Fruit fly (Drosophila melanogaster) whole organism: ENCODE results near the gene CG15330.

Experiments
- CG8478 ChIP-seq: fragments of >200 bp; optimal IDR thresholded peaks from 2 replicates; lab custom pipeline; 2018; ENCODE audit warnings: inconsistent platforms
- Dll ChIP-seq: fragments of >200 bp; optimal IDR thresholded peaks from 2 replicates; lab custom pipeline; 2017
- EcR ChIP-seq, 2 experiments: fragments of >200 bp; optimal IDR thresholded peaks; 2 replicates each; lab custom pipeline; 2017; ENCODE audit warnings: missing biosample characterization in 2 of 2, missing genetic modification characterization in 2 of 2, missing genetic modification reagents in 2 of 2
- pan ChIP-seq: fragments of >200 bp; optimal IDR thresholded peaks from 2 replicates; lab custom pipeline; 2017
- psq ChIP-seq: fragments of >200 bp; optimal IDR thresholded peaks from 2 replicates; lab custom pipeline; 2017
- usp ChIP-seq: fragments of >200 bp; optimal IDR thresholded peaks from 2 replicates; lab custom pipeline; 2017; ENCODE audit warnings: missing biosample characterization, missing genetic modification characterization, mixed read lengths

Gene CG15330

dm6 chrX:7933210-7933915 lies 22.5 kb upstream of the CG15330 start, which contains the start of the genes Dhdds and RpS14a:
TSS of gene Dhdds (minus strand) at chrX:7933351.
TSS of gene RpS14a (plus strand) at chrX:7933742.
- no peak for TF ChIP-seq Dll (lab: Kevin White, UChicago)
- no peak for TF ChIP-seq psq (lab: Kevin White, UChicago)
- TF ChIP-seq usp: no peak
- TF ChIP-seq CG8478 (lab: Kevin White, UChicago): no peak

- no peak for TF ChIP-seq usp
- TF ChIP-seq psq (lab: Kevin White, UChicago): no peak
- no peak for TF ChIP-seq pan (lab: Kevin White, UChicago)
- no peak for TF ChIP-seq EcR (GFP tag; optimal IDR thresholded peaks at IDR 0.05; lab: Kevin White, UChicago)
- no peak for TF ChIP-seq Dll (lab: Kevin White, UChicago)
- TF ChIP-seq CG8478 (lab: Kevin White, UChicago): no peak
Observed at dm6 chrX:7934679-7935078, 21.2 kb upstream of the CG15330 start, which contains the start of gene RpS14b. TSS of gene RpS14b (plus strand) at chrX:7934898.

- no peak for TF ChIP-seq pan (lab: Kevin White, UChicago)
- no peak for TF ChIP-seq usp
- TF ChIP-seq psq (lab: Kevin White, UChicago): no peak
- no peak for TF ChIP-seq EcR (GFP tag; optimal IDR thresholded peaks at IDR 0.05; lab: Kevin White, UChicago)
- no peak for TF ChIP-seq CG8478 (lab: Kevin White, UChicago)
- TF ChIP-seq Dll (lab: Kevin White, UChicago): no peak
Observed at dm6 chrX:7935798-7936572, 19.9 kb upstream of the CG15330 start, which contains the start of gene Ubr3. TSS of gene Ubr3 (plus strand) at chrX:7935896.

dm6 chrX:7937588-7938481 lies 18.0 kb upstream of the CG15330 start:
- TF ChIP-seq CG8478 (lab: Kevin White, UChicago) (peak; percentile 34), EcR (GFP tag; optimal IDR thresholded peaks at IDR 0.05; lab: Kevin White, UChicago) (peak in 1 of 2 experiments; percentile 91), psq (lab: Kevin White, UChicago) (no peak)

dm6 chrX:7938482-7938804 lies 17.4 kb upstream of the CG15330 start:
- TF ChIP-seq psq (lab: Kevin White, UChicago) (no peak), EcR (GFP tag; optimal IDR thresholded peaks at IDR 0.05; lab: Kevin White, UChicago) (no peak), CG8478 (lab: Kevin White, UChicago) (no peak), Dll (lab: Kevin White, UChicago) (no peak), pan (lab: Kevin White, UChicago) (no peak), usp (no peak)

- TF ChIP-seq usp (no peak), psq (lab: Kevin White, UChicago) (no peak), EcR (GFP tag; optimal IDR thresholded peaks at IDR 0.05; lab: Kevin White, UChicago) (no peak), Dll (lab: Kevin White, UChicago) (no peak), CG8478 (lab: Kevin White, UChicago) (no peak), pan (lab: Kevin White, UChicago) (no peak)
Observed at dm6 chrX:7944151-7944713, 11.6 kb upstream of the CG15330 start.

- TF ChIP-seq pan (lab: Kevin White, UChicago) (no peak), psq (lab: Kevin White, UChicago) (no peak), Dll (lab: Kevin White, UChicago) (peak; percentile 94)
Observed at dm6 chrX:7944772-7945722, 10.8 kb upstream of the CG15330 start.

- no peak for TF ChIP-seq EcR (GFP tag; optimal IDR thresholded peaks at IDR 0.05; lab: Kevin White, UChicago)
- no peak for TF ChIP-seq psq (lab: Kevin White, UChicago)
- TF ChIP-seq Dll (lab: Kevin White, UChicago): peak; percentile 39
Observed at dm6 chrX:7946858-7947313, 9.0 kb upstream of the CG15330 start, which contains the start of gene orion. TSS of gene orion (minus strand) at chrX:7946908.

- TF ChIP-seq psq (lab: Kevin White, UChicago): no peak
- no peak for TF ChIP-seq CG8478 (lab: Kevin White, UChicago)
- no peak for TF ChIP-seq usp
- TF ChIP-seq EcR (GFP tag; optimal IDR thresholded peaks at IDR 0.05; lab: Kevin White, UChicago): no peak
- no peak for TF ChIP-seq pan (lab: Kevin White, UChicago)
Observed at dm6 chrX:7959025-7959424, 3.2 kb downstream of the CG15330 start.

dm6 chrX:7959512-7959911 lies 3.6 kb downstream of the CG15330 start:
- no peak for TF ChIP-seq Dll (lab: Kevin White, UChicago)
- no peak for TF ChIP-seq psq (lab: Kevin White, UChicago)
- TF ChIP-seq pan (lab: Kevin White, UChicago): no peak
- TF ChIP-seq usp: no peak
- no peak for TF ChIP-seq EcR (GFP tag; optimal IDR thresholded peaks at IDR 0.05; lab: Kevin White, UChicago)
